Fruit fly (Drosophila melanogaster): ENCODE measurements around the gene Osi1.

Gene Osi1

DNA sequence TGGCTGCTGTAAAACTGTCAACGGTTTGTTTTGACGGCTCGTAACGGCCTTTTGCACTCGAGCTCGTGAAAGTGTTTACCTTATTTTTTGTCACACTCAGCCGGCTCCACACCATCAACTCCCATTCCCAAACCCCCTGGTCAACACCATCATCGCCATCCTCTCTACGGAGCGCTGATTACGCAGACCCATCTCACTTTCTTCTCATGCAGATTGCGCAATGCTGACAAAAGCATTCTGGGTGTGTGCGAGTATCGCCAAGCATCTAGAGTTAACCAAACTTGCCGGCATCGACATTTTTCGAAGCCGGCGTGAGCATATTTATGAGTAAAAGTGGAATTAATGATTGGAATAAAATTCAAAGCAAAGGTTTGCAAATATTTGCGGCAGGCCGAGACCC, 23.1 kb downstream of the Osi1 start:
- TF ChIP-seq CG34406 (GFP tag; optimal IDR thresholded peaks at IDR 0.05) (no peak), CG6792 (GFP tag; optimal IDR thresholded peaks at IDR 0.05) (no peak), CG32006 (GFP tag; optimal IDR thresholded peaks at IDR 0.05) (no peak), CG6808 (GFP tag; optimal IDR thresholded peaks at IDR 0.05) (no peak), CG6854 (GFP tag; optimal IDR thresholded peaks at IDR 0.05) (no peak), fkh (GFP tag; optimal IDR thresholded peaks at IDR 0.05) (no peak), Sox15 (GFP tag; optimal IDR thresholded peaks at IDR 0.05) (no peak), acj6 (GFP tag; optimal IDR thresholded peaks at IDR 0.05) (no peak), Blimp-1 (GFP tag; optimal IDR thresholded peaks at IDR 0.05) (peak; percentile 27), topi (GFP tag; optimal IDR thresholded peaks at IDR 0.05) (no peak), Smox (GFP tag; optimal IDR thresholded peaks at IDR 0.05) (no peak), vri (GFP tag; optimal IDR thresholded peaks at IDR 0.05) (peak; percentile 10), Hr38 (GFP tag; optimal IDR thresholded peaks at IDR 0.05) (no peak), CG8632 (GFP tag; optimal IDR thresholded peaks at IDR 0.05) (no peak), Eip78C (GFP tag) (peak; percentile 0)

DNA sequence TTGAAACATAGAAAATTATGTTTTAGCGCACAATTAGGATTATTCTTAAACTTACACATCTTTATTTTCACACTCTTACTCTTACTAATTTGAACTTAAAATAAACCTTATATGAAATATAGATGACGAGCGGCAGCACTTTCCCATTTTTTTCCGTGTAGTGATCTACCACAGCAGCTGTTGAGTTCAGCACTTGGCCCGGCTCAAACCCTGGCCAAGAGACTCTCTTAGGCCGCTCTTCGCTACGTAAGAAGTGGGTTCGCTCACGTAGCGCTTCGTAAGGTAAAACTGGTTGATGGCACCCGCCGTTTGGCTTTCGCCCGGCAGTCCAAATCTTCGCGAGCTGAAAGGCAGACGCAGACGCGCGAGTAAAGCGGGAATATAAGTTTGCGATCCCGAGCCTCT, 25.1 kb downstream of the Osi1 start, which contains the start of gene Osi24:
Gene Osi24, plus strand, starts transcription at position 324 of the 405 bp plus-strand sequence.
- TF ChIP-seq ss (GFP tag; optimal IDR thresholded peaks at IDR 0.05) (peak; percentile 23 to 24), Sox14 (GFP tag; optimal IDR thresholded peaks at IDR 0.05) (peak; percentile 77), fd59A (GFP tag; optimal IDR thresholded peaks at IDR 0.05) (peak; percentile 35), svp (GFP tag) (peak; percentile 79), CG11294 (GFP tag; IDR thresholded peaks at IDR 0.05) (peak; percentile 57), Sox102F (GFP tag; optimal IDR thresholded peaks at IDR 0.05) (peak; percentile 59), CG11762 (GFP tag; optimal IDR thresholded peaks at IDR 0.05; ENCODE audit: insufficient read depth) (peak; percentile 60), CG6276 (GFP tag; optimal IDR thresholded peaks at IDR 0.05) (peak; percentile 78), Hr4 (GFP tag; optimal IDR thresholded peaks at IDR 0.05) (peak; percentile 94), Gug (GFP tag; IDR thresholded peaks at IDR 0.05) (peak; percentile 75), CG6854 (GFP tag; optimal IDR thresholded peaks at IDR 0.05) (no peak), CG6808 (GFP tag; optimal IDR thresholded peaks at IDR 0.05) (peak; percentile 26), CG7368 (GFP tag; optimal IDR thresholded peaks at IDR 0.05) (peak; percentile 77), salr (GFP tag; optimal IDR thresholded peaks at IDR 0.05) (peak; percentile 15 to 77), CG10669 (GFP tag; optimal IDR thresholded peaks at IDR 0.05) (peak; percentile 63), Sox15 (GFP tag; optimal IDR thresholded peaks at IDR 0.05) (peak; percentile 38), fkh (GFP tag; optimal IDR thresholded peaks at IDR 0.05) (no peak), CG34406 (GFP tag; optimal IDR thresholded peaks at IDR 0.05) (peak; percentile 64), net (GFP tag; optimal IDR thresholded peaks at IDR 0.05) (peak; percentile 88), CG32006 (GFP tag; optimal IDR thresholded peaks at IDR 0.05) (peak; percentile 93), Eip93F (GFP tag; optimal IDR thresholded peaks at IDR 0.05) (no peak), Eip75B (GFP tag; optimal IDR thresholded peaks at IDR 0.05) (peak; percentile 80), CG10631 (GFP tag; optimal IDR thresholded peaks at IDR 0.05) (peak; percentile 77), CG8319 (GFP tag; optimal IDR thresholded peaks at IDR 0.05) (peak; percentile 61), CG16779 (tag; optimal IDR thresholded peaks at IDR 0.05) (peak; percentile 55), Eip78C (GFP tag) (peak; percentile 96), CG6792 (GFP tag; optimal IDR thresholded peaks at IDR 0.05) (peak; percentile 72), Ets96B (tag; optimal IDR thresholded peaks at IDR 0.05) (peak; percentile 65), acj6 (GFP tag; optimal IDR thresholded peaks at IDR 0.05) (peak; percentile 78), CG8119 (GFP tag; IDR thresholded peaks at IDR 0.05) (peak; percentile 92), lz (GFP tag; optimal IDR thresholded peaks at IDR 0.05) (peak; percentile 73), CG9139 (GFP tag; optimal IDR thresholded peaks at IDR 0.05) (peak; percentile 33), vri (GFP tag; optimal IDR thresholded peaks at IDR 0.05) (peak; percentile 51), OdsH (GFP tag; optimal IDR thresholded peaks at IDR 0.05) (peak; percentile 84), Hr38 (GFP tag; optimal IDR thresholded peaks at IDR 0.05) (no peak), CG8632 (GFP tag; optimal IDR thresholded peaks at IDR 0.05) (peak; percentile 73), dsx (GFP tag; optimal IDR thresholded peaks at IDR 0.05; ENCODE audit: poor library complexity, severe bottlenecking) (peak; percentile 40), Blimp-1 (GFP tag; optimal IDR thresholded peaks at IDR 0.05) (no peak), cyc (GFP tag; optimal IDR thresholded peaks at IDR 0.05) (peak; percentile 51), fd85E (GFP tag; optimal IDR thresholded peaks at IDR 0.05) (peak; percentile 4), CG15336 (GFP tag; IDR thresholded peaks at IDR 0.05) (peak; percentile 94), CG3919 (GFP tag; optimal IDR thresholded peaks at IDR 0.05) (peak; percentile 86), CG3032 (tag; optimal IDR thresholded peaks at IDR 0.05) (peak; percentile 51), CG6163 (GFP tag; IDR thresholded peaks at IDR 0.05) (peak; percentile 91), spab (GFP tag; optimal IDR thresholded peaks at IDR 0.05) (peak; percentile 58), CG1621 (tag; optimal IDR thresholded peaks at IDR 0.05) (peak; percentile 54)
